Fruit fly (Drosophila melanogaster) ovary, adult (tissue): ENCODE data around the gene Spn75F.

Source experiments
- CG17801 ChIP-seq: fragments of 200-800 bp; optimal IDR thresholded peaks from 2 replicates; lab custom pipeline; 2019; ENCODE audit warnings: missing biosample characterization, mild to moderate bottlenecking, missing genetic modification characterization, moderate library complexity; ENCODE audit not compliant: partially characterized antibody

The Spn75F gene

DNA sequence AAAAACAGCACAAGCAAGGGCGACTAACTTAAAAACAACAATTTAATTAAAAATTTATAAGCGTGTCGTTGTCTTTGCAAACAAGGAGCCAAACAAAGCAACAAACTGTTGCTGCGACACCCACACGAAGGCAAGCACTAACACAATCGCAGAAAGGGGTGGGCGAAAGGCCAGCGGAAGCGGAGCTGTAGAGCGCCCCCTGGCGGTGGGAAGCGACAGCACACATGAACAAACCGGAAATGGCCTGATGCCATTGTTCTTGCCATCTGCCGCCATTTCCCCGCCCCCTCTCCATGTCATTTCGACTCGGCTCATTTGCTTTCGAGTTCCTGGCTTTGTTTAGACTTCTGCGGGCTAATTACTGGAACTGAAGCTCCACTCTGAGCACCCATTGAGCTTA is 3.1 kb upstream of the Spn75F start:
- no peak for TF ChIP-seq CG17801 (GFP tag; lab: Kevin White, UChicago)

- no peak for TF ChIP-seq CG17801 (GFP tag; lab: Kevin White, UChicago)
These were observed 29.3 kb downstream of the Spn75F start, which contains the start of gene Gem2 for dm6 chr3L:19100188-19100587. TSS of gene Gem2 (minus strand) at chr3L:19100363.

DNA sequence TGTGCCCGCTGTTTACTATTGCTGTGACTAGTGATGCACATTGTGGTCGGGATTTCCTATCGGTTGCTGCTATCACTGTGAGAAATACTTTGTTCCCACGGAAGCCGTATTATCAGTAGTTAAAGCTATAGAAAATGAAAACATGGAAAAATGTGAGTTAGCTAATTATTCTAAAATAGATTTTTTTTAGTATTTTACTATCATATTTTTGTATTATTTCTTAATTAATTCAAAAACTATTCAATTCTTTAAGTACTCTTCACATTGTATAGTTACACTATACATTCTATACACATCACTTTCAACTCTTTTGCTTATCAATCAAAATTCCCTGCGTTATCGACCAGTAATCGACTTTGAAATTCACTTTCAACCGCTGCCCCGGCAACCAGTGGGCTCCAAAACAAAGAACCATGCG is 31.8 kb downstream of the Spn75F start, which contains the start of the genes Naxd and CG14079:
Gene Naxd, minus strand, starts transcription at position 45 of the 418 bp plus-strand sequence.
Gene CG14079, plus strand, starts transcription at position 335 of the 418 bp plus-strand sequence.
- TF ChIP-seq CG17801 (GFP tag; lab: Kevin White, UChicago), result peak; percentile 90

- TF ChIP-seq CG17801 (GFP tag; lab: Kevin White, UChicago), result no peak
These were observed 32.4 kb downstream of the Spn75F start for dm6 chr3L:19097102-19097501.

DNA sequence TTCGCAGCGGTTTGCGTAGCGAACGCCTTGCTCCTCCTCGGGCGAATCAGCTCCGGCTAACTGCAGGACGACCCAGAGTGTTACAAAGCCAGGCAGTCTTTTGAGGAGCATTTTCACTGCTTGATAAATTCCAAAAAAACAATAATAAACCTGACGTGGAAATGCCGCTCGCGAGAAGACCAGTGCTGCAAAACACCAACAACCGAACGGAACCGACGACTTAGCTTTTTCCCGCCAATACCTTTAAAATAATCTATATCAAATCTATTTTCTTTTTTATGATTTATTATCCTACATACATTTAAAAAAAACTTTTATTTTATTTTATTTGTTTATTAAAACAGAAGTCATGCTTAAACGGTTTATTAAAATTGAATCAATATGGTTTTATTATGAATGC is 33.4 kb downstream of the Spn75F start, which contains the start of gene CNPYb:
Gene CNPYb, minus strand, starts transcription at position 186 of the 400 bp plus-strand sequence.
- no peak for TF ChIP-seq CG17801 (GFP tag; lab: Kevin White, UChicago)

DNA sequence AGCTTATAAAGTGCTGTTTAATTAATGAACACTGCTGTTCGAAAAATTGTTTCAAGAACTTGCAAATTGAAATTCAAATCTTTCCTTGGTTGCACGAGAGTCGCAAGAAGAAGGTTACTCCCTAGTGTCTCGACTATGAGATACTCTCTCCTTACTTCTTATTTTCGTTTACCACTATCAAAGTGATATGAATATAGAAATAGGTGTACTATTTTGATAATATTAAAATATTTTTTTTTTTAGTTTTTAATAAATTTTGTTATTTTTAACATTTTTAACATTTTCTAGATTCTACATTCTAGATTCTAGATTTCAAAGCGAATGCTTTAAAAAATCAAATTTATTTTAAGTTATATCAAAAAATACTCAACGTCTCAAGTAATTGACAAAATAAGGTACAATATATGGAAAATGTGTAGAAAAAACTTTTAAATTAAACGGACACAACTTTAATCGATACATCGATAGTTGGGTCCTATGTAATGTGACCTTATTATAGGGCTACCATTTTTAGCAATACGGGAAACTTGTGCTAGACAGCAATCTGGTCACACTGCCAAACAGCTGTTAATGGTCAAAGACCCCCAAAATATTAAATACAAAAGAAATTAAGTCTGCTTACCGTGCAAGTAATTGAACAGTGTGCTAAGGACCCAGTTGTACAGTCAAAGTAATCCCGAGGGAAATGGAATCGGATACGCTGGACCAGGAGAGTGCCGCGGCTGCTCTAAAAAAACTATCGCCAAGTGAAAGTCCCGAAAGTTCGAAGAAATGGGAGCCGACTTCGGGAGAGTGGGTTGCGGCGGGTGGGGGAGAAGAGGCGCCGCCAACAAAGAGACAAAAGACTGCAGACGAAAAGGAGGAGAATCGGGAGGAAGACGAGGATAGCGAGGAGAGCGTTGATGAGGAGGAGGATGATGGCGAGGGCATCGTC is 37.1 kb downstream of the Spn75F start, which contains the start of gene MESR6:
Gene MESR6, plus strand, starts transcription at position 546 of the 934 bp plus-strand sequence.
- peak; percentile 22 for TF ChIP-seq CG17801 (GFP tag; lab: Kevin White, UChicago)

DNA sequence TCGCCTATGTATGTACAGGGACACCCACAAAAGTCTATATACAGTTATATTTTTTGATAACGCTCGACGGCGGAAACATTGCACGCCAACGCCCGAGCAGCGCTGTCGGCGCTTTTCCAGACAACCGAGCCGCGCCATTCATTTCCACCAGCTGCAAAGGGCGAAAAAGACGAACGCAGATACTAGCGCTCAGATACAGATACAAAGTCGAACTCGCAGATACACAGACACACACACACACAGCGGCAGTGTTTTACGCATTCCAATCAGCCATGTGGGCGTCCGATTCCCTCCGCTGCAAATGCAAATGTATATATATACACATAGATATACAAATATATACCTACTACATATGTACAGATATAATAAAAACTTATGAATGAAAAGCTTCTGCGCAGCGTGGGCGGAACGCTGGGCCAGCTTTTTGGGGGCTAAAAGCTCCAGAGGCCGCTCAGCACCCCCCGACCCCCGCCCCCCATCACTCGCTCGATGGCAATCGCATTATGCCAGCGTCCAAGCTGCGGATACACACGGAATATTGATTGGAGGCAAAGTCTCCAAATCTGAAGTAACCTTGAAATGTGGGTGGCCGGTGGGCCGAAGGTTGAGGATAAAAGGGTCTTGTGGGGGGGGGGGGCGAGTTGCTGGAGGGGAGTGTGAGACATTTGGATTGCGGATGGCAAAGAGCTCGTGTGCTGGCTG is 37.9 kb downstream of the Spn75F start:
- no peak for TF ChIP-seq CG17801 (GFP tag; lab: Kevin White, UChicago)

DNA sequence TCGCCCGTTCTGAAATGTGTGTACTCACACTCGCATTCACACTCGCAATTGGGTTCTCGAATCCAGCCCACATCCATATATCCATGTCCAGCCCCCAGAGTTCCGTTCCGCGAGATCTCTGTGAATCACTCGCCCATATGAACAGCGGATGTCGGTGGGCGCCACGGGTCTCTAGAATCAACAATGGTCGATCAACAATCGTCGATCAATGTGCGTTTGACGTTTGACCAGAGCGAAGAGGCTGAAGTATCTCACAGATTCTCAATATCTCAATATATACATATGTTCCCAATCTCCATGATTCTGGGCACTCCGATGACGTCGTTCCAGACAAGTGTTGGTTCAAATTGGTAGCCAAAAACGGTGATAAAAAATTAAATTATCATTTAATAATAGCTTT is 40.3 kb downstream of the Spn75F start:
- TF ChIP-seq CG17801 (GFP tag; lab: Kevin White, UChicago), result no peak

- TF ChIP-seq CG17801 (GFP tag; lab: Kevin White, UChicago), result no peak
These were observed 41.8 kb downstream of the Spn75F start for dm6 chr3L:19087369-19088275.

- TF ChIP-seq CG17801 (GFP tag; lab: Kevin White, UChicago), result peak; percentile 91
These were observed 42.9 kb downstream of the Spn75F start, which contains the start of gene Mkp3 for dm6 chr3L:19086364-19087200. TSS of gene Mkp3 (minus strand) at chr3L:19086426.

DNA sequence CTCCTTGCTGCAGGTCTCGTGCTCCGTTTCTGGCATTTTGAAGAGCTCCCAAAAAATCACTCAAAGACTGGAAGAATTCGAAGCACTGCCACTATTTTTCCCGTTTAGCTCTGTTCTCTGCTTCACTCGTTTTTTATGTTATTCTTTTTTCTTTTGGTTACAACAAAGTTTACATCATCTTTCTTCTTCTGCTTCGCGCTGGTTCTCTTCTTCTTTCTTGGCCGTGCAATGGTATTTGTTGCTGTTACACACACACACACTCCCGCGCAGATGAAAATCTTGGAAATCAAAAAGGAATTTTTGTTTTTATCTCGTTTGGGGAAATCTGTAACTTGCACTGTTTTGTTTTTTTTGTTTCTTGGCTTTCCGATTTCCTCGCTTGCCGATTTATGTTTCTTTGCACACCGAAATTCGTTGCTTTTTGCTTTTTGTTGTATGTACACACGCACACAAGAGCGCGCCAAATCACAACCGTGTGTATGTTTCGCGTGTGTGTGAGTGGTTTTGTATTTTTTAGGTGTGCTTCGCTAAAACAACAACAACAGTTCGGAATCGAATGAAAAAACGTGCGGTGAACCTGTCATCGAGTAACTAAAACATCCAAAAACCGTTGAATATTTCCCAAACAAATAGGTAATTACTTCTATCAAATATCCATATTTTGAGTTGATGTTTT is 43.6 kb downstream of the Spn75F start:
- no peak for TF ChIP-seq CG17801 (GFP tag; lab: Kevin White, UChicago)

DNA sequence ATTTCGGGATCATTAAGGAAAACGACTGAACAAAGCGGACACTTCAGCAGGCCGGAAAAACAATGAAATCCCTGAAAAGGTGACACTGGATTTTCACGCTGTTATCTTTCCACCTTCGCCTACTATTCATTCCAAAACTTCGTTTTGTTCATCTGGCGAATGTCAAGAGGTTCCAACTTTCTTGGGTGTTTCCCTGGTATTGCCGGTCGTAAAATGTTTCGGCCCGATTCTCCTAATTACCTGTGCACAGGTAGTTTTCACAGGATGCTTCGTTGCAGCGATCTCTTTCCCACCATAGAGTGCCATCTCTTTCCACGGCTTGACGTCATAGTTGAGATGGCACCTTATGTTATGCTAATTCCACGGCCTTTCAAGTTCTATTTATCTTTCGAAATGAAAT is 46.3 kb downstream of the Spn75F start:
- TF ChIP-seq CG17801 (GFP tag; lab: Kevin White, UChicago), result no peak
